Fruit fly (Drosophila melanogaster) whole organism, adult: Measurements from ENCODE around the gene Paics.

Experiments
- CG11617 ChIP-seq: fragments of 200-800 bp; sonication (Bioruptor generic); optimal IDR thresholded peaks from 2 replicates; lab custom pipeline; 2017; ENCODE audit warnings: mild to moderate bottlenecking, missing biosample characterization, missing genetic modification reagents, missing genetic modification characterization
- CG12768 ChIP-seq: fragments of 200-800 bp; sonication (Bioruptor generic); optimal IDR thresholded peaks from 2 replicates; lab custom pipeline; 2017; ENCODE audit warnings: missing biosample characterization, missing genetic modification characterization, mild to moderate bottlenecking, moderate library complexity, missing genetic modification reagents
- CG14711 ChIP-seq: fragments of 200-800 bp; sonication (Bioruptor generic); optimal IDR thresholded peaks from 2 replicates; lab custom pipeline; 2018; ENCODE audit warnings: missing biosample characterization, mild to moderate bottlenecking, missing genetic modification characterization, moderate library complexity
- CG1620 ChIP-seq: fragments of 200-800 bp; sonication (Bioruptor generic); optimal IDR thresholded peaks from 2 replicates; lab custom pipeline; 2016; ENCODE audit warnings: missing biosample characterization, missing genetic modification characterization
- CG33017 ChIP-seq: fragments of 200-800 bp; sonication (Bioruptor generic); optimal IDR thresholded peaks from 2 replicates; lab custom pipeline; 2018; ENCODE audit warnings: missing biosample characterization, mild to moderate bottlenecking, missing genetic modification characterization, moderate library complexity
- CG5204 ChIP-seq: fragments of 200-800 bp; sonication (Bioruptor generic); optimal IDR thresholded peaks from 2 replicates; lab custom pipeline; 2016; ENCODE audit warnings: missing biosample characterization, missing genetic modification characterization
- CG7045 ChIP-seq: fragments of 200-800 bp; sonication (Bioruptor generic); optimal IDR thresholded peaks from 2 replicates; lab custom pipeline; 2017; ENCODE audit warnings: missing biosample characterization, mild to moderate bottlenecking, missing genetic modification characterization
- CG7101 ChIP-seq: fragments of 200-800 bp; sonication (Bioruptor generic); optimal IDR thresholded peaks from 2 replicates; lab custom pipeline; 2018; ENCODE audit warnings: missing biosample characterization, mild to moderate bottlenecking, missing genetic modification characterization, moderate library complexity
- Clk ChIP-seq: fragments of 200-800 bp; sonication (Bioruptor generic); optimal IDR thresholded peaks from 2 replicates; lab custom pipeline; 2017; ENCODE audit warnings: missing biosample characterization, missing genetic modification characterization
- Crg-1 ChIP-seq: fragments of 200-800 bp; sonication (Bioruptor generic); optimal IDR thresholded peaks from 2 replicates; lab custom pipeline; 2016; ENCODE audit warnings: missing biosample characterization, missing genetic modification characterization
- Hr96 ChIP-seq: fragments of 200-800 bp; sonication (Bioruptor generic); optimal IDR thresholded peaks from 2 replicates; lab custom pipeline; 2016; ENCODE audit warnings: missing biosample characterization, missing genetic modification characterization
- Mnt ChIP-seq: fragments of 200-800 bp; sonication (Bioruptor generic); optimal IDR thresholded peaks from 2 replicates; lab custom pipeline; 2016; ENCODE audit warnings: missing biosample characterization, mild to moderate bottlenecking, missing genetic modification characterization
- bab1 ChIP-seq: fragments of 200-800 bp; sonication (Bioruptor generic); optimal IDR thresholded peaks from 3 replicates; lab custom pipeline; 2019; ENCODE audit warnings: missing biosample characterization, mild to moderate bottlenecking, missing genetic modification characterization, moderate library complexity
- cic ChIP-seq: fragments of 200-800 bp; sonication (Bioruptor generic); optimal IDR thresholded peaks from 2 replicates; lab custom pipeline; 2017; ENCODE audit warnings: missing biosample characterization, mild to moderate bottlenecking, missing genetic modification characterization, moderate library complexity
- cnc ChIP-seq, 2 experiments: fragments of >200 bp; optimal IDR thresholded peaks; 2 replicates each; lab custom pipeline; 2017
- kay ChIP-seq: fragments of 200-800 bp; sonication (Bioruptor generic); peaks from one replicate; lab custom pipeline; 2016; ENCODE audit warnings: missing biosample characterization, missing genetic modification characterization, borderline replicate concordance
- ovo ChIP-seq: fragments of 200-800 bp; sonication (Bioruptor generic); optimal IDR thresholded peaks from 2 replicates; lab custom pipeline; 2016; ENCODE audit warnings: missing biosample characterization, missing genetic modification characterization
- pad ChIP-seq: fragments of 200-800 bp; sonication (Bioruptor generic); optimal IDR thresholded peaks from 3 replicates; lab custom pipeline; 2017; ENCODE audit warnings: missing biosample characterization, missing genetic modification characterization, mild to moderate bottlenecking, moderate library complexity, missing genetic modification reagents
- tj ChIP-seq: fragments of 200-800 bp; sonication (Bioruptor generic); optimal IDR thresholded peaks from 3 replicates; lab custom pipeline; 2017; ENCODE audit warnings: missing biosample characterization, mild to moderate bottlenecking, missing genetic modification characterization, moderate library complexity
- toe ChIP-seq: fragments of 200-800 bp; sonication (Bioruptor generic); optimal IDR thresholded peaks from 2 replicates; lab custom pipeline; 2016; ENCODE audit warnings: missing biosample characterization, missing genetic modification characterization

Paics gene

dm6 chrX:12735478-12736428, 24.7 kb downstream of the Paics start:
- TF ChIP-seq CG7101 (tag; lab: Kevin White, UChicago) (peak; percentile 93), cnc (optimal IDR thresholded peaks at IDR 0.05; lab: Kevin White, UChicago) (peak; percentile 98 to 100), Clk (GFP tag; lab: Kevin White, UChicago) (peak; percentile 78), cic (peak; percentile 78), CG5204 (GFP tag; lab: Kevin White, UChicago) (peak; percentile 88), ovo (GFP tag; lab: Kevin White, UChicago) (peak; percentile 97), CG33017 (tag; lab: Kevin White, UChicago) (peak; percentile 75), CG11617 (GFP tag; lab: Kevin White, UChicago) (peak; percentile 95), CG12768 (peak; percentile 82), Crg-1 (GFP tag; lab: Kevin White, UChicago) (peak; percentile 91), CG7045 (peak; percentile 86), toe (GFP tag; lab: Kevin White, UChicago) (peak; percentile 73), Mnt (GFP tag; lab: Kevin White, UChicago) (peak; percentile 76), pad (GFP tag; lab: Kevin White, UChicago) (peak; percentile 90), bab1 (GFP tag; lab: Kevin White, UChicago) (peak; percentile 90), CG1620 (GFP tag; lab: Kevin White, UChicago) (peak; percentile 87), kay (peak; percentile 77), CG14711 (tag; lab: Kevin White, UChicago) (peak; percentile 77), tj (GFP tag; lab: Kevin White, UChicago) (peak; percentile 60), Hr96 (GFP tag; lab: Kevin White, UChicago) (peak; percentile 93)

- TF ChIP-seq CG11617 (GFP tag; lab: Kevin White, UChicago) = peak; percentile 92
- TF ChIP-seq CG1620 (GFP tag; lab: Kevin White, UChicago) = peak; percentile 46
- TF ChIP-seq CG12768 = peak; percentile 74
- TF ChIP-seq pad (GFP tag; lab: Kevin White, UChicago) = peak; percentile 66
- TF ChIP-seq kay = no peak
- TF ChIP-seq Clk (GFP tag; lab: Kevin White, UChicago) = no peak
- TF ChIP-seq Crg-1 (GFP tag; lab: Kevin White, UChicago) = peak; percentile 56
- TF ChIP-seq Mnt (GFP tag; lab: Kevin White, UChicago) = peak; percentile 84
- peak; percentile 87 for TF ChIP-seq tj (GFP tag; lab: Kevin White, UChicago)
- TF ChIP-seq cic = peak; percentile 64
- TF ChIP-seq CG7101 (tag; lab: Kevin White, UChicago) = peak; percentile 97
- TF ChIP-seq Hr96 (GFP tag; lab: Kevin White, UChicago) = no peak
- peak; percentile 36 for TF ChIP-seq CG5204 (GFP tag; lab: Kevin White, UChicago)
- no peak for TF ChIP-seq cnc (optimal IDR thresholded peaks at IDR 0.05; lab: Kevin White, UChicago)
- TF ChIP-seq CG33017 (tag; lab: Kevin White, UChicago) = peak; percentile 81
- peak; percentile 74 for TF ChIP-seq CG7045
- no peak for TF ChIP-seq toe (GFP tag; lab: Kevin White, UChicago)
- peak; percentile 92 for TF ChIP-seq bab1 (GFP tag; lab: Kevin White, UChicago)
- peak; percentile 76 for TF ChIP-seq ovo (GFP tag; lab: Kevin White, UChicago)
- peak; percentile 92 for TF ChIP-seq CG14711 (tag; lab: Kevin White, UChicago)
Measured at dm6 chrX:12734710-12735462, 25.5 kb downstream of the Paics start.

DNA sequence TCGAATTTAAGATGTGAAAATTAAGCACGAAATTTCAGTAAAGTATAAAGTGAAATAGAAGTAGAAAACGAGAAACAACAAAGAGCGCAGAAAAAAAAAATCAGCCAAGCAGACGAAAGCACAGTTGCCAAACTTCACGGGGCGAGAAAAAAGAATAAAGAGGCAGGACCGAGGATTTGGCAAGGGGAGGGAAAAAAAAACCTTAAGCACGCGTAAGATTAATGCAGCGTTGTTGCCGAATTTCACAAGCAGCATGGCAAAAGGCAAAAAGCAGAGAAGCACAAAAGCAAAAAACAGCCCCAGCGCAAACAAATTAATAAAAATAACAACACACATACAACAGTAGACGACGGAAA, 26.1 kb downstream of the Paics start:
- TF ChIP-seq kay (peak; percentile 45), tj (GFP tag; lab: Kevin White, UChicago) (no peak), CG11617 (GFP tag; lab: Kevin White, UChicago) (no peak), Crg-1 (GFP tag; lab: Kevin White, UChicago) (no peak)

DNA sequence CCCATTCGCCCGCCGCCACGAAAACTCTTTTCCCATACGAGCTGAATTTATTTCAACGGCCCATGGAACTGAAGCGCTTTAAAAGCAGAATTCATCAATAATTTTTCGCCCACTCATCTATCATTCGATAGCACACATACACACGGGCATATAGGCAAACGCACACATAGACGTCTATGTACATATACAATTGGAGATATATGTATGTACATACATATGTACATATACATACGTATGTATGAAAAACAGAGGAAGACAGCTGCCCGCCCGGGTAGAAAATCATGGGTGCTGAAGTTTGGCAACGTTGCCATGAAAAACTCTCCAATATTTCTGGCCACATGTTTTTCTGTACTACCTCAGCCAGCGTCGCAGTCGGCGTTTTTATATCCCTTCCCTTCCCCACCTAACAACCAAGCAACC, 26.6 kb downstream of the Paics start:
- TF ChIP-seq CG12768 (no peak), Hr96 (GFP tag; lab: Kevin White, UChicago) (no peak), bab1 (GFP tag; lab: Kevin White, UChicago) (peak; percentile 11), ovo (GFP tag; lab: Kevin White, UChicago) (no peak), cnc (optimal IDR thresholded peaks at IDR 0.05; lab: Kevin White, UChicago) (no peak), Clk (GFP tag; lab: Kevin White, UChicago) (no peak), CG33017 (tag; lab: Kevin White, UChicago) (no peak), Crg-1 (GFP tag; lab: Kevin White, UChicago) (no peak), CG1620 (GFP tag; lab: Kevin White, UChicago) (no peak), pad (GFP tag; lab: Kevin White, UChicago) (no peak), CG7101 (tag; lab: Kevin White, UChicago) (peak; percentile 14), tj (GFP tag; lab: Kevin White, UChicago) (peak; percentile 78), cic (no peak), kay (no peak), CG11617 (GFP tag; lab: Kevin White, UChicago) (no peak), Mnt (GFP tag; lab: Kevin White, UChicago) (no peak)

dm6 chrX:12732486-12732885, 27.9 kb downstream of the Paics start:
- TF ChIP-seq Mnt (GFP tag; lab: Kevin White, UChicago) (peak; percentile 12), CG5204 (GFP tag; lab: Kevin White, UChicago) (no peak), tj (GFP tag; lab: Kevin White, UChicago) (peak; percentile 3), cic (peak; percentile 15)
